Worm (Caenorhabditis elegans) whole organism, young adult: ENCODE results near the gene tbb-2.

Experiments
- F22D6.2 ChIP-seq: sonication (generic microtip); optimal IDR thresholded peaks from 2 replicates; lab custom pipeline; 2016; ENCODE audit warnings: mild to moderate bottlenecking, missing genetic modification characterization, missing compliant biosample characterization
- K11D2.4 ChIP-seq: fragments of 200-800 bp; sonication (Bioruptor generic); IDR thresholded peaks from 2 replicates; pipeline ENCODE4 v1.3.6; 2022; ENCODE audit warnings: missing genetic modification reagents, missing genetic modification characterization, missing compliant biosample characterization
- T26A5.8 ChIP-seq: sonication (generic microtip); optimal IDR thresholded peaks from 2 replicates; lab custom pipeline; 2016; ENCODE audit warnings: missing genetic modification characterization, missing compliant biosample characterization
- Y56A3A.18 ChIP-seq: fragments of 200-800 bp; sonication (Bioruptor generic); IDR thresholded peaks from 2 replicates; pipeline ENCODE4 v1.3.6; 2022; ENCODE audit warnings: missing genetic modification reagents, missing genetic modification characterization, missing compliant biosample characterization
- ama-1 ChIP-seq, 3 experiments: fragments of 150-350 bp in 1 of 3; sonication (generic microtip) in 2 of 3; optimal IDR thresholded peaks; 2 replicates each; lab custom pipeline; 2014 to 2018; ENCODE audit warnings: missing biosample characterization in 2 of 3, missing genetic modification characterization in 2 of 3, missing genetic modification reagents in 2 of 3
- chd-7 ChIP-seq: sonication (generic microtip); optimal IDR thresholded peaks from 2 replicates; lab custom pipeline; 2016; ENCODE audit warnings: mild to moderate bottlenecking, missing genetic modification characterization, moderate library complexity, missing compliant biosample characterization
- hrde-1 ChIP-seq: sonication (generic microtip); optimal IDR thresholded peaks from 2 replicates; lab custom pipeline; 2016; ENCODE audit warnings: missing genetic modification characterization, mild to moderate bottlenecking, missing compliant biosample characterization, moderate library complexity, missing genotype, missing genetic modification reagents, borderline replicate concordance
- lag-1 ChIP-seq: fragments of 200-800 bp; sonication (Bioruptor generic); IDR thresholded peaks from 2 replicates; pipeline ENCODE4 v1.3.6; 2022; ENCODE audit warnings: missing genetic modification reagents, missing genetic modification characterization, missing compliant biosample characterization
- sea-2 ChIP-seq: fragments of 200-800 bp; sonication (Bioruptor generic); IDR thresholded peaks from 2 replicates; pipeline ENCODE4 v1.3.6; 2022; ENCODE audit warnings: missing genetic modification characterization, missing compliant biosample characterization
- ztf-25 ChIP-seq: fragments of 200-800 bp; sonication (Bioruptor generic); IDR thresholded peaks from 2 replicates; pipeline ENCODE4 v1.3.6; 2022; ENCODE audit warnings: missing genetic modification reagents, missing genetic modification characterization, missing compliant biosample characterization

DNA sequence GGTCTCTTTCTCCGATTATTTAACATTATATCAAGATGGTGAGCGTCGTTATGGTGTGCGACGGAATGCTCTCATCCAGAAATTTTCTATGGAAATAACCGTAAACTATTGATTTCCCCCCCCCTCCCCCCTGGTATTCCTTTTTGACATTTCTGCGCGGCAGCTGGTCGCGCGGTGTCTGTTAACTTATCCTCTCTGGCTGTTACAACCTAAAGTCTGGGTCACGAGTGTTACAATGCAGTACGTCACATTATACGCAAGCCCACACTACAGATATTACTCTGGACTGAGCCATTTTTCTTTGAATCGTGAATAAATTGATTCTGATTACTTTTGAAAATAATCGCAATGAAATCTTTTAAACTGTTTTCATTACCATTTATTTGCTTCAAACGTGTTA, 31.7 kb upstream of the tbb-2 start:
- TF ChIP-seq ztf-25 (no peak), ama-1 (optimal IDR thresholded peaks at IDR 0.05; lab: Kevin White, UChicago) (no peak), ama-1 (GFP tag; optimal IDR thresholded peaks at IDR 0.05; lab: Kevin White, UChicago) (no peak), F22D6.2 (no peak), K11D2.4 (GFP tag; lab: Robert Waterston, UW) (no peak), chd-7 (no peak), hrde-1 (tag; lab: Kevin White, UChicago) (no peak), Y56A3A.18 (GFP tag; lab: Robert Waterston, UW) (no peak), lag-1 (no peak), T26A5.8 (tag; lab: Kevin White, UChicago) (no peak), sea-2 (GFP tag; lab: Robert Waterston, UW) (no peak)
